Worm (Caenorhabditis elegans): ENCODE data around the gene str-151.

str-151 gene

ce11 chrV:16603102-16603501, 27.1 kb downstream of the str-151 start, which contains the start of gene T03E6.8:
TSS of gene T03E6.8 (minus strand) at chrV:16603202.
- TF ChIP-seq him-1 (tag; optimal IDR thresholded peaks at IDR 0.05) (no peak), dao-5 (tag; optimal IDR thresholded peaks at IDR 0.05) (no peak), W03F9.2 (tag; optimal IDR thresholded peaks at IDR 0.05) (no peak)

- TF ChIP-seq dao-5 (tag; optimal IDR thresholded peaks at IDR 0.05) = no peak
- TF ChIP-seq him-1 (tag; optimal IDR thresholded peaks at IDR 0.05) = no peak
- no peak for TF ChIP-seq W03F9.2 (tag; optimal IDR thresholded peaks at IDR 0.05)
Measured at ce11 chrV:16604301-16604700, 28.3 kb downstream of the str-151 start.

- no peak for TF ChIP-seq dao-5 (tag; optimal IDR thresholded peaks at IDR 0.05)
- no peak for TF ChIP-seq W03F9.2 (tag; optimal IDR thresholded peaks at IDR 0.05)
- no peak for TF ChIP-seq him-1 (tag; optimal IDR thresholded peaks at IDR 0.05)
Measured at ce11 chrV:16605463-16605862, 29.5 kb downstream of the str-151 start.

- TF ChIP-seq W03F9.2 (tag; optimal IDR thresholded peaks at IDR 0.05) = no peak
- no peak for TF ChIP-seq him-1 (tag; optimal IDR thresholded peaks at IDR 0.05)
- no peak for TF ChIP-seq dao-5 (tag; optimal IDR thresholded peaks at IDR 0.05)
Measured at ce11 chrV:16606313-16606712, 30.3 kb downstream of the str-151 start, which contains the start of gene Y32B12C.1. TSS of gene Y32B12C.1 (plus strand) at chrV:16606613.

- TF ChIP-seq him-1 (tag; optimal IDR thresholded peaks at IDR 0.05) (no peak), dao-5 (tag; optimal IDR thresholded peaks at IDR 0.05) (no peak), W03F9.2 (tag; optimal IDR thresholded peaks at IDR 0.05) (no peak)
Measured at ce11 chrV:16608478-16608877, 32.5 kb downstream of the str-151 start.

- no peak for TF ChIP-seq W03F9.2 (tag; optimal IDR thresholded peaks at IDR 0.05)
Measured at ce11 chrV:16610094-16610493, 34.1 kb downstream of the str-151 start.

- TF ChIP-seq W03F9.2 (tag; optimal IDR thresholded peaks at IDR 0.05) (no peak), dao-5 (tag; optimal IDR thresholded peaks at IDR 0.05) (no peak), him-1 (tag; optimal IDR thresholded peaks at IDR 0.05) (no peak)
Measured at ce11 chrV:16610791-16611385, 34.9 kb downstream of the str-151 start, which contains the start of gene srw-54. TSS of gene srw-54 (plus strand) at chrV:16611335.

- TF ChIP-seq him-1 (tag; optimal IDR thresholded peaks at IDR 0.05) (no peak), dao-5 (tag; optimal IDR thresholded peaks at IDR 0.05) (no peak), W03F9.2 (tag; optimal IDR thresholded peaks at IDR 0.05) (no peak)
Measured at ce11 chrV:16617462-16617861, 41.5 kb downstream of the str-151 start, which contains the start of gene Y70C5A.4. TSS of gene Y70C5A.4 (plus strand) at chrV:16617762.

- TF ChIP-seq him-1 (tag; optimal IDR thresholded peaks at IDR 0.05) (no peak), dao-5 (tag; optimal IDR thresholded peaks at IDR 0.05) (no peak), W03F9.2 (tag; optimal IDR thresholded peaks at IDR 0.05) (no peak)
Measured at ce11 chrV:16620874-16621273, 44.9 kb downstream of the str-151 start, which contains the start of gene Y70C5A.3. TSS of gene Y70C5A.3 (minus strand) at chrV:16620923.

ce11 chrV:16621894-16622293, 45.9 kb downstream of the str-151 start:
- TF ChIP-seq W03F9.2 (tag; optimal IDR thresholded peaks at IDR 0.05) = no peak
- no peak for TF ChIP-seq him-1 (tag; optimal IDR thresholded peaks at IDR 0.05)
- TF ChIP-seq dao-5 (tag; optimal IDR thresholded peaks at IDR 0.05) = no peak

- TF ChIP-seq him-1 (tag; optimal IDR thresholded peaks at IDR 0.05) (no peak), dao-5 (tag; optimal IDR thresholded peaks at IDR 0.05) (no peak), W03F9.2 (tag; optimal IDR thresholded peaks at IDR 0.05) (no peak)
Measured at ce11 chrV:16622754-16623261, 46.8 kb downstream of the str-151 start, which contains the start of gene Y70C5A.2. TSS of gene Y70C5A.2 (minus strand) at chrV:16623211.
